Worm (Caenorhabditis elegans) whole organism, L4 larva: Measurements from ENCODE around the gene fbxb-5.
A peak's percentile ranks its signal among the peaks of the same experiment; 100 is the strongest.

Source experiments
- F10B5.3 ChIP-seq: sonication (generic microtip); optimal IDR thresholded peaks from 2 replicates; lab custom pipeline; 2016; ENCODE audit warnings: mild to moderate bottlenecking, missing genetic modification characterization, missing compliant biosample characterization
- F44E2.7 ChIP-seq: fragments of 200-800 bp; sonication (Bioruptor generic); IDR thresholded peaks from 2 replicates; pipeline ENCODE4 v2.1.2; 2022; ENCODE audit warnings: missing genetic modification characterization, missing compliant biosample characterization
- F49E8.2 ChIP-seq: sonication (generic microtip); optimal IDR thresholded peaks from 2 replicates; lab custom pipeline; 2016; ENCODE audit warnings: missing compliant biosample characterization, mild to moderate bottlenecking, missing genetic modification characterization, borderline replicate concordance
- R02D3.7 ChIP-seq: fragments of 150-350 bp; sonication (generic microtip); optimal IDR thresholded peaks from 3 replicates; lab custom pipeline; 2014; ENCODE audit warnings: missing biosample characterization, missing genetic modification characterization
- T26A8.4 ChIP-seq: fragments of 200-800 bp; sonication (Bioruptor generic); IDR thresholded peaks from 2 replicates; pipeline ENCODE4 v1.3.6; 2022; ENCODE audit warnings: missing genetic modification characterization, missing compliant biosample characterization
- Y105C5A.15 ChIP-seq: fragments of 200-800 bp; sonication (Bioruptor generic); IDR thresholded peaks from 2 replicates; pipeline ENCODE4 v1.3.6; 2022; ENCODE audit warnings: missing genetic modification characterization, missing compliant biosample characterization
- aha-1 ChIP-seq: fragments of 150-350 bp; peaks from one replicate; lab custom pipeline; 2014; ENCODE audit warnings: missing biosample characterization, missing genetic modification characterization
- aly-2 ChIP-seq: sonication (generic microtip); optimal IDR thresholded peaks from 2 replicates; lab custom pipeline; 2018; ENCODE audit warnings: missing biosample characterization, missing genetic modification characterization
- ama-1 ChIP-seq: fragments of 150-350 bp; optimal IDR thresholded peaks from 2 replicates; lab custom pipeline; 2014; ENCODE audit warnings: inconsistent platforms, mixed read lengths
- ceh-20 ChIP-seq: fragments of 200-800 bp; sonication (Bioruptor generic); IDR thresholded peaks from 2 replicates; pipeline ENCODE4 v1.3.6; 2022; ENCODE audit warnings: missing genetic modification reagents, missing genetic modification characterization, missing compliant biosample characterization
- ceh-44 ChIP-seq: fragments of 200-800 bp; sonication (Bioruptor generic); IDR thresholded peaks from 2 replicates; pipeline ENCODE4 v1.3.6; 2022; ENCODE audit warnings: missing genetic modification reagents, missing genetic modification characterization, missing compliant biosample characterization
- cey-2 ChIP-seq: sonication (generic microtip); optimal IDR thresholded peaks from 3 replicates; lab custom pipeline; 2017; ENCODE audit warnings: missing genetic modification characterization, mild to moderate bottlenecking, missing compliant biosample characterization, antibody characterized with exemption, borderline replicate concordance; ENCODE audit not compliant: insufficient read depth
- daf-19 ChIP-seq: fragments of 200-800 bp; sonication (Bioruptor generic); conservative IDR thresholded peaks from 2 replicates; pipeline ENCODE4 v1.3.6; 2022; ENCODE audit warnings: missing genetic modification characterization, missing compliant biosample characterization
- daf-8 ChIP-seq: fragments of 200-800 bp; sonication (Bioruptor generic); IDR thresholded peaks from 2 replicates; pipeline ENCODE4 v1.3.6; 2022; ENCODE audit warnings: missing genetic modification characterization, missing compliant biosample characterization
- egl-27 ChIP-seq: sonication (generic microtip); optimal IDR thresholded peaks from 3 replicates; lab custom pipeline; 2017; ENCODE audit warnings: missing biosample characterization, missing genetic modification reagents, missing genetic modification characterization
- egl-43 ChIP-seq: fragments of 200-800 bp; sonication (Bioruptor generic); IDR thresholded peaks from 2 replicates; pipeline ENCODE4 v1.3.6; 2022; ENCODE audit warnings: missing genetic modification reagents, missing genetic modification characterization, missing compliant biosample characterization
- fos-1 ChIP-seq: fragments of 150-350 bp; optimal IDR thresholded peaks from 2 replicates; lab custom pipeline; 2014; ENCODE audit warnings: missing biosample characterization, missing genetic modification characterization
- gei-8 ChIP-seq: fragments of 200-800 bp; sonication (Bioruptor generic); optimal IDR thresholded peaks from 2 replicates; lab custom pipeline; 2018; ENCODE audit warnings: mild to moderate bottlenecking, missing genetic modification characterization, missing compliant biosample characterization
- jun-1 ChIP-seq: fragments of 150-350 bp; optimal IDR thresholded peaks from 2 replicates; lab custom pipeline; 2014; ENCODE audit warnings: missing biosample characterization, missing genetic modification reagents, missing genetic modification characterization
- lim-7 ChIP-seq: fragments of 200-800 bp; sonication (Bioruptor generic); IDR thresholded peaks from 2 replicates; pipeline ENCODE4 v1.3.6; 2022; ENCODE audit warnings: missing genetic modification characterization, missing compliant biosample characterization
- lin-1 ChIP-seq: fragments of 200-800 bp; sonication (Bioruptor generic); IDR thresholded peaks from 2 replicates; pipeline ENCODE4 v1.3.6; 2022; ENCODE audit warnings: missing genetic modification reagents, missing genetic modification characterization, missing compliant biosample characterization
- lin-15B ChIP-seq: fragments of 150-350 bp; sonication (generic microtip); optimal IDR thresholded peaks from 3 replicates; lab custom pipeline; 2014; ENCODE audit warnings: missing biosample characterization, missing genetic modification characterization
- lin-38 ChIP-seq: fragments of 200-800 bp; sonication (Bioruptor generic); IDR thresholded peaks from 2 replicates; pipeline ENCODE4 v1.3.6; 2022; ENCODE audit warnings: missing genetic modification reagents, missing genetic modification characterization, missing compliant biosample characterization
- lir-3 ChIP-seq: sonication (generic microtip); optimal IDR thresholded peaks from 2 replicates; lab custom pipeline; 2016; ENCODE audit warnings: mild to moderate bottlenecking, missing genetic modification characterization, missing compliant biosample characterization
- madf-5 ChIP-seq, 2 experiments: fragments of 200-800 bp; sonication (Bioruptor generic); IDR thresholded peaks; 2 replicates each; pipeline ENCODE4 v1.3.6; 2022; ENCODE audit warnings: missing compliant biosample characterization in 2 of 2, missing genetic modification characterization in 2 of 2
- mdt-29 ChIP-seq: fragments of 200-800 bp; sonication (Bioruptor generic); IDR thresholded peaks from 2 replicates; pipeline ENCODE4 v1.3.6; 2022; ENCODE audit warnings: missing genetic modification reagents, missing genetic modification characterization, missing compliant biosample characterization
- mxl-2 ChIP-seq: fragments of 200-800 bp; sonication (Bioruptor generic); conservative IDR thresholded peaks from 2 replicates; pipeline ENCODE4 v1.3.6; 2022; ENCODE audit warnings: missing genetic modification reagents, missing genetic modification characterization, missing compliant biosample characterization
- nhr-102 ChIP-seq: sonication (generic microtip); optimal IDR thresholded peaks from 2 replicates; lab custom pipeline; 2016; ENCODE audit warnings: mild to moderate bottlenecking, missing genetic modification characterization, moderate library complexity, missing compliant biosample characterization
- nhr-111 ChIP-seq: fragments of 200-800 bp; sonication (Bioruptor generic); optimal IDR thresholded peaks from 2 replicates; lab custom pipeline; 2018; ENCODE audit warnings: mild to moderate bottlenecking, missing genetic modification characterization, missing compliant biosample characterization
- nhr-28 ChIP-seq: fragments of 150-350 bp; optimal IDR thresholded peaks from 2 replicates; lab custom pipeline; 2014; ENCODE audit warnings: missing biosample characterization, missing genetic modification characterization
- nhr-6 ChIP-seq: fragments of 150-350 bp; optimal IDR thresholded peaks from 2 replicates; lab custom pipeline; 2014; ENCODE audit warnings: missing biosample characterization, missing genetic modification characterization
- pha-4 ChIP-seq, 2 experiments: fragments of 150-350 bp in 1 of 2; fragments of 200-800 bp in 1 of 2; sonication (Bioruptor generic) in 1 of 2; IDR thresholded peaks in 1 of 2; optimal IDR thresholded peaks in 1 of 2; 2 replicates each; pipeline versions ENCODE4 v1.3.6 to Lab custom; 2014 to 2022; ENCODE audit warnings: missing genetic modification characterization in 2 of 2, missing genetic modification reagents in 2 of 2, missing biosample characterization in 1 of 2, missing compliant biosample characterization in 1 of 2
- pqm-1 ChIP-seq: sonication (generic microtip); optimal IDR thresholded peaks from 2 replicates; lab custom pipeline; 2017; ENCODE audit warnings: missing biosample characterization, missing genetic modification characterization
- rbr-2 ChIP-seq: sonication (generic microtip); optimal IDR thresholded peaks from 2 replicates; lab custom pipeline; 2016; ENCODE audit warnings: missing genotype, missing genetic modification characterization, missing compliant biosample characterization
- skn-1 ChIP-seq: fragments of 150-350 bp; optimal IDR thresholded peaks from 2 replicates; lab custom pipeline; 2014; ENCODE audit warnings: missing biosample characterization, missing genetic modification characterization
- snpc-1.2 ChIP-seq: fragments of 200-800 bp; sonication (Bioruptor generic); IDR thresholded peaks from 2 replicates; pipeline ENCODE4 v1.3.6; 2022; ENCODE audit warnings: missing genetic modification reagents, missing genetic modification characterization, missing compliant biosample characterization
- spr-1 ChIP-seq: sonication (generic microtip); optimal IDR thresholded peaks from 2 replicates; lab custom pipeline; 2016; ENCODE audit warnings: mild to moderate bottlenecking, missing genetic modification characterization, missing compliant biosample characterization
- tag-97 ChIP-seq: fragments of 200-800 bp; sonication (Bioruptor generic); IDR thresholded peaks from 2 replicates; pipeline ENCODE4 v1.3.6; 2022; ENCODE audit warnings: missing genetic modification characterization, missing compliant biosample characterization
- tra-1 ChIP-seq: fragments of 200-800 bp; sonication (Bioruptor generic); IDR thresholded peaks from 2 replicates; pipeline ENCODE4 v1.3.6; 2022; ENCODE audit warnings: missing genetic modification reagents, missing genetic modification characterization, missing compliant biosample characterization
- unc-62 ChIP-seq, 3 experiments: fragments of 150-350 bp in 1 of 3; sonication (generic microtip); optimal IDR thresholded peaks in 2 of 3; peaks in 1 of 3; 1 replicate in 1 of 3; 2 replicates in 2 of 3; lab custom pipeline; 2014 to 2017; ENCODE audit warnings: missing biosample characterization in 3 of 3, missing genetic modification characterization in 3 of 3, missing genetic modification reagents in 3 of 3, missing genotype in 1 of 3
- zip-11 ChIP-seq: fragments of 200-800 bp; sonication (Bioruptor generic); IDR thresholded peaks from 2 replicates; pipeline ENCODE4 v1.3.6; 2022; ENCODE audit warnings: missing genetic modification characterization, missing compliant biosample characterization

fbxb-5 gene

ce11 chrII:1761564-1761963 is 39.3 kb upstream of the fbxb-5 start, which contains the start of gene F36H5.4:
TSS of gene F36H5.4 (plus strand) at chrII:1761864.
- TF ChIP-seq lim-7 (GFP tag; lab: Robert Waterston, UW) (no peak), nhr-28 (tag; lab: Kevin White, UChicago) (no peak), R02D3.7 (tag; lab: Kevin White, UChicago) (no peak)

ce11 chrII:1759602-1760001 is 37.3 kb upstream of the fbxb-5 start, which contains the start of gene F36H5.18:
TSS of gene F36H5.18 (plus strand) at chrII:1759902.
- TF ChIP-seq daf-8 (GFP tag; lab: Robert Waterston, UW) (no peak), tag-97 (GFP tag; lab: Robert Waterston, UW) (no peak), egl-43 (GFP tag; lab: Robert Waterston, UW) (no peak), daf-19 (GFP tag; lab: Robert Waterston, UW) (no peak), nhr-111 (GFP tag; lab: Kevin White, UChicago) (no peak), lin-15B (tag; lab: Kevin White, UChicago) (no peak), Y105C5A.15 (GFP tag; lab: Robert Waterston, UW) (no peak), lir-3 (tag; lab: Kevin White, UChicago) (no peak), snpc-1.2 (GFP tag; lab: Robert Waterston, UW) (no peak), ceh-20 (GFP tag; lab: Robert Waterston, UW) (no peak), spr-1 (tag; lab: Kevin White, UChicago) (no peak), mxl-2 (GFP tag; lab: Robert Waterston, UW) (no peak), jun-1 (tag; lab: Kevin White, UChicago) (no peak), lin-38 (GFP tag; lab: Robert Waterston, UW) (no peak), aly-2 (tag; lab: Kevin White, UChicago) (no peak), F10B5.3 (tag; lab: Kevin White, UChicago) (no peak), fos-1 (tag; lab: Kevin White, UChicago) (no peak), F49E8.2 (tag; lab: Kevin White, UChicago) (no peak)
- TF ChIP-seq, all 104 proteins: peak for 0

- TF ChIP-seq tra-1 (GFP tag; lab: Robert Waterston, UW) (no peak), rbr-2 (tag; lab: Kevin White, UChicago) (no peak), aha-1 (tag; lab: Kevin White, UChicago) (peak; percentile 7), T26A8.4 (GFP tag; lab: Robert Waterston, UW) (no peak), madf-5 (GFP tag; IDR thresholded peaks at IDR 0.05; lab: Robert Waterston, UW) (no peak), lim-7 (GFP tag; lab: Robert Waterston, UW) (no peak), nhr-6 (no peak), lin-38 (GFP tag; lab: Robert Waterston, UW) (no peak)
- TF ChIP-seq, all 104 proteins: peak for 1
These were observed 34.7 kb upstream of the fbxb-5 start, which contains the start of gene F36H5.10 for ce11 chrII:1757033-1757432. TSS of gene F36H5.10 (plus strand) at chrII:1757333.

ce11 chrII:1756582-1756981 is 34.3 kb upstream of the fbxb-5 start, which contains the start of gene fbxb-53:
TSS of gene fbxb-53 (plus strand) at chrII:1756882.
- no peak for TF ChIP-seq nhr-102
- TF ChIP-seq unc-62 (GFP tag; optimal IDR thresholded peaks at IDR 0.05 in 1 of 2; lab: Kevin White, UChicago) = peak in 1 of 2 experiments; percentile 31
- TF ChIP-seq unc-62 (tag; optimal IDR thresholded peaks at IDR 0.05; lab: Kevin White, UChicago) = no peak

ce11 chrII:1756072-1756471 is 33.8 kb upstream of the fbxb-5 start, which contains the start of gene F36H5.17:
TSS of gene F36H5.17 (minus strand) at chrII:1756172.
- TF ChIP-seq gei-8 (no peak), skn-1 (no peak)
- TF ChIP-seq, all 104 proteins: peak for 0

ce11 chrII:1752990-1753389 is 30.7 kb upstream of the fbxb-5 start, which contains the start of gene F36H5.9:
TSS of gene F36H5.9 (minus strand) at chrII:1753090.
- no peak for TF ChIP-seq ceh-44 (GFP tag; lab: Robert Waterston, UW)
- no peak for TF ChIP-seq unc-62 (GFP tag; optimal IDR thresholded peaks at IDR 0.05 in 1 of 2; lab: Kevin White, UChicago)
- TF ChIP-seq unc-62 (tag; optimal IDR thresholded peaks at IDR 0.05; lab: Kevin White, UChicago) = no peak
- no peak for TF ChIP-seq egl-27 (tag; lab: Kevin White, UChicago)
- TF ChIP-seq zip-11 (GFP tag; lab: Robert Waterston, UW) = no peak
- TF ChIP-seq ceh-20 (GFP tag; lab: Robert Waterston, UW) = no peak
- no peak for TF ChIP-seq tag-97 (GFP tag; lab: Robert Waterston, UW)
- no peak for TF ChIP-seq spr-1 (tag; lab: Kevin White, UChicago)
- TF ChIP-seq aha-1 (tag; lab: Kevin White, UChicago) = no peak
- no peak for TF ChIP-seq F44E2.7
- TF ChIP-seq pha-4 (GFP tag; IDR thresholded peaks at IDR 0.05; lab: Robert Waterston, UW) = no peak
- no peak for TF ChIP-seq pha-4 (tag; optimal IDR thresholded peaks at IDR 0.05; lab: Kevin White, UChicago)
- no peak for TF ChIP-seq mdt-29 (GFP tag; lab: Robert Waterston, UW)
- TF ChIP-seq lin-1 = no peak
- no peak for TF ChIP-seq ama-1
- no peak for TF ChIP-seq pqm-1 (tag; lab: Kevin White, UChicago)
- no peak for TF ChIP-seq cey-2
